Worm (Caenorhabditis elegans): ENCODE results near the gene F36H9.4.

- TF ChIP-seq ztf-11 (tag; optimal IDR thresholded peaks at IDR 0.05) = no peak
- TF ChIP-seq lsy-2 (tag; optimal IDR thresholded peaks at IDR 0.05) = no peak
Measured at ce11 chrV:1752496-1752895, 26.5 kb downstream of the F36H9.4 start, which contains the start of gene ZK697.1.

Measured in whole organism, mixed stage, embryonic.